Worm (Caenorhabditis elegans): ENCODE data around the gene scyl-1.

scyl-1 gene

ce11 chrV:13013844-13014243 lies 27.7 kb downstream of the scyl-1 start, which contains the start of gene F15B9.6:
Gene F15B9.6 (plus strand): TSS chrV:13014144.
- no peak for TF ChIP-seq aha-1 (tag; optimal IDR thresholded peaks at IDR 0.05)
- TF ChIP-seq nhr-77 (tag; optimal IDR thresholded peaks at IDR 0.05): no peak
- TF ChIP-seq nhr-71 (tag; optimal IDR thresholded peaks at IDR 0.05): no peak
- TF ChIP-seq aly-2 (tag; optimal IDR thresholded peaks at IDR 0.05): no peak
- no peak for TF ChIP-seq efl-1 (optimal IDR thresholded peaks at IDR 0.05)
- TF ChIP-seq efl-1 (GFP tag; optimal IDR thresholded peaks at IDR 0.05 in 1 of 2): peak in 1 of 2 experiments; percentile 47

ce11 chrV:13013158-13013557 lies 28.4 kb downstream of the scyl-1 start, which contains the start of gene try-10:
Gene try-10 (minus strand): TSS chrV:13013258.
- TF ChIP-seq unc-130 (tag; optimal IDR thresholded peaks at IDR 0.05): no peak
- no peak for TF ChIP-seq lir-3 (tag; optimal IDR thresholded peaks at IDR 0.05; ENCODE audit: poor library complexity)
- no peak for TF ChIP-seq fkh-10 (GFP tag; optimal IDR thresholded peaks at IDR 0.05)
- no peak for TF ChIP-seq ceh-63 (GFP tag; optimal IDR thresholded peaks at IDR 0.05)
- no peak for TF ChIP-seq lin-35 (GFP tag; optimal IDR thresholded peaks at IDR 0.05)
- TF ChIP-seq egl-13 (tag; optimal IDR thresholded peaks at IDR 0.05): no peak
- no peak for TF ChIP-seq ceh-82 (tag; optimal IDR thresholded peaks at IDR 0.05)
- TF ChIP-seq isw-1 (GFP tag; IDR thresholded peaks at IDR 0.05): no peak
- no peak for TF ChIP-seq C16A3.4 (tag; optimal IDR thresholded peaks at IDR 0.05)
- TF ChIP-seq nhr-20 (tag; optimal IDR thresholded peaks at IDR 0.05): no peak

- TF ChIP-seq grh-1 (GFP tag; IDR thresholded peaks at IDR 0.05): no peak
- TF ChIP-seq elt-2 (tag; optimal IDR thresholded peaks at IDR 0.05): peak; percentile 93
- peak; percentile 5 for TF ChIP-seq nhr-71 (tag; optimal IDR thresholded peaks at IDR 0.05)
- peak in 1 of 2 experiments; percentile 21 for TF ChIP-seq lin-35 (GFP tag; optimal IDR thresholded peaks at IDR 0.05)
- peak; percentile 18 for TF ChIP-seq nhr-20 (tag; optimal IDR thresholded peaks at IDR 0.05)
- no peak for TF ChIP-seq skn-1 (tag; optimal IDR thresholded peaks at IDR 0.05)
- TF ChIP-seq zag-1 (tag; optimal IDR thresholded peaks at IDR 0.05): no peak
- no peak for TF ChIP-seq pqm-1 (tag; optimal IDR thresholded peaks at IDR 0.05)
Measured at ce11 chrV:13011904-13012303, 29.6 kb downstream of the scyl-1 start.

ce11 chrV:13009843-13010242 lies 31.7 kb downstream of the scyl-1 start:
- TF ChIP-seq nhr-71 (tag; optimal IDR thresholded peaks at IDR 0.05) (peak; percentile 61), ztf-4 (tag; optimal IDR thresholded peaks at IDR 0.05) (no peak), elt-3 (tag; optimal IDR thresholded peaks at IDR 0.05) (no peak), dpl-1 (GFP tag; optimal IDR thresholded peaks at IDR 0.05) (peak in 2 of 3 experiments; percentile 8 to 14), hlh-17 (GFP tag; optimal IDR thresholded peaks at IDR 0.05; ENCODE audit: borderline replicate concordance) (no peak), aly-2 (tag; optimal IDR thresholded peaks at IDR 0.05) (no peak), isw-1 (GFP tag; IDR thresholded peaks at IDR 0.05) (no peak), pax-3 (tag; optimal IDR thresholded peaks at IDR 0.05) (no peak), ces-1 (GFP tag; optimal IDR thresholded peaks at IDR 0.05) (no peak), aha-1 (tag; optimal IDR thresholded peaks at IDR 0.05) (no peak), snpc-4 (tag; optimal IDR thresholded peaks at IDR 0.05) (peak; percentile 19), lin-15B (tag; optimal IDR thresholded peaks at IDR 0.05) (no peak), zip-4 (GFP tag; optimal IDR thresholded peaks at IDR 0.05) (no peak), jun-1 (tag; optimal IDR thresholded peaks at IDR 0.05) (no peak), egl-27 (tag; optimal IDR thresholded peaks at IDR 0.05) (no peak), ama-1 (optimal IDR thresholded peaks at IDR 0.05) (no peak), C04F5.9 (tag; optimal IDR thresholded peaks at IDR 0.05) (no peak), tlp-1 (tag; optimal IDR thresholded peaks at IDR 0.05) (no peak), unc-98 (GFP tag; IDR thresholded peaks at IDR 0.05) (no peak), ets-5 (GFP tag; IDR thresholded peaks at IDR 0.05) (no peak), ceh-63 (GFP tag; optimal IDR thresholded peaks at IDR 0.05) (no peak), hlh-4 (tag; optimal IDR thresholded peaks at IDR 0.05) (no peak), unc-130 (tag; optimal IDR thresholded peaks at IDR 0.05) (no peak), skn-1 (tag; optimal IDR thresholded peaks at IDR 0.05) (no peak), lin-14 (GFP tag; optimal IDR thresholded peaks at IDR 0.05) (peak; percentile 84), tbx-2 (tag; optimal IDR thresholded peaks at IDR 0.05) (peak; percentile 22), unc-86 (tag; optimal IDR thresholded peaks at IDR 0.05) (no peak), lin-39 (tag; optimal IDR thresholded peaks at IDR 0.05) (no peak), mab-9 (GFP tag; IDR thresholded peaks at IDR 0.05) (no peak), lsy-2 (tag; optimal IDR thresholded peaks at IDR 0.05) (peak; percentile 0 to 37), dsc-1 (tag; optimal IDR thresholded peaks at IDR 0.05) (peak; percentile 2), xbp-1 (tag; optimal IDR thresholded peaks at IDR 0.05) (no peak), nhr-28 (tag; optimal IDR thresholded peaks at IDR 0.05) (no peak), lin-35 (GFP tag; optimal IDR thresholded peaks at IDR 0.05) (peak in 1 of 2 experiments; percentile 19), zag-1 (tag; optimal IDR thresholded peaks at IDR 0.05) (no peak)

All from whole organism, L1 larva.